Fruit fly (Drosophila melanogaster) whole organism, embryonic: ENCODE data around the gene pix.

ENCODE experiments used
- Abd-B ChIP-seq: fragments of 200-800 bp; sonication (Bioruptor generic); optimal IDR thresholded peaks from 2 replicates; lab custom pipeline; 2018; ENCODE audit warnings: missing biosample characterization, mild to moderate bottlenecking, missing genetic modification characterization, moderate library complexity
- BtbVII ChIP-seq: fragments of 200-800 bp; sonication (Bioruptor generic); optimal IDR thresholded peaks from 3 replicates; lab custom pipeline; 2017; ENCODE audit warnings: missing biosample characterization, mild to moderate bottlenecking, missing genetic modification characterization
- CG10147 ChIP-seq: fragments of 200-800 bp; sonication (Bioruptor generic); optimal IDR thresholded peaks from 2 replicates; lab custom pipeline; 2019; ENCODE audit warnings: missing biosample characterization, mild to moderate bottlenecking, missing genetic modification characterization, moderate library complexity
- CG10209 ChIP-seq: fragments of 200-800 bp; sonication (Bioruptor generic); optimal IDR thresholded peaks from 3 replicates; lab custom pipeline; 2017; ENCODE audit warnings: missing biosample characterization, mild to moderate bottlenecking, missing genetic modification characterization, missing genetic modification reagents
- CG10654 ChIP-seq: fragments of 200-800 bp; sonication (Bioruptor generic); optimal IDR thresholded peaks from 2 replicates; lab custom pipeline; 2016; ENCODE audit warnings: missing biosample characterization, missing genetic modification characterization
- CG11398 ChIP-seq: fragments of 200-800 bp; sonication (Bioruptor generic); optimal IDR thresholded peaks from 2 replicates; lab custom pipeline; 2016; ENCODE audit warnings: missing biosample characterization, missing genetic modification characterization
- CG11456 ChIP-seq: fragments of 200-800 bp; sonication (Bioruptor generic); IDR thresholded peaks from 3 replicates; pipeline ENCODE4 v1.3.6; 2022; ENCODE audit warnings: missing biosample characterization, missing genetic modification characterization
- CG11504 ChIP-seq: fragments of 200-800 bp; sonication (Bioruptor generic); optimal IDR thresholded peaks from 3 replicates; lab custom pipeline; 2019; ENCODE audit warnings: missing biosample characterization, mild to moderate bottlenecking, missing genetic modification characterization, moderate library complexity
- CG14014 ChIP-seq: fragments of 200-800 bp; sonication (Bioruptor generic); IDR thresholded peaks from 2 replicates; pipeline ENCODE4 v1.3.6; 2022; ENCODE audit warnings: missing biosample characterization, missing genetic modification characterization
- CG15269 ChIP-seq: fragments of 200-800 bp; sonication (Bioruptor generic); optimal IDR thresholded peaks from 2 replicates; lab custom pipeline; 2018; ENCODE audit warnings: missing biosample characterization, mild to moderate bottlenecking, missing genetic modification characterization, moderate library complexity
- CG15601 ChIP-seq: fragments of 200-800 bp; sonication (Bioruptor generic); optimal IDR thresholded peaks from 3 replicates; lab custom pipeline; 2019; ENCODE audit warnings: missing biosample characterization, mild to moderate bottlenecking, missing genetic modification characterization, moderate library complexity
- CG1647 ChIP-seq: fragments of 200-800 bp; sonication (Bioruptor generic); optimal IDR thresholded peaks from 3 replicates; lab custom pipeline; 2016; ENCODE audit warnings: missing biosample characterization, missing genetic modification characterization
- CG16779 ChIP-seq: fragments of 200-800 bp; sonication (Bioruptor generic); IDR thresholded peaks from 2 replicates; pipeline ENCODE4 v1.3.6; 2022; ENCODE audit warnings: missing biosample characterization, missing genetic modification characterization
- CG2712 ChIP-seq: fragments of 200-800 bp; optimal IDR thresholded peaks from 3 replicates; lab custom pipeline; 2019; ENCODE audit warnings: missing biosample characterization, mild to moderate bottlenecking, missing genetic modification characterization, moderate library complexity
- CG3281 ChIP-seq: fragments of 200-800 bp; sonication (Bioruptor generic); optimal IDR thresholded peaks from 3 replicates; lab custom pipeline; 2017; ENCODE audit warnings: missing biosample characterization, mild to moderate bottlenecking, missing genetic modification characterization
- CG4404 ChIP-seq: fragments of 200-800 bp; sonication (Bioruptor generic); IDR thresholded peaks from 2 replicates; pipeline ENCODE4 v1.3.6; 2022; ENCODE audit warnings: missing biosample characterization, missing genetic modification characterization
- CG4424 ChIP-seq: fragments of 200-800 bp; sonication (Bioruptor generic); optimal IDR thresholded peaks from 3 replicates; lab custom pipeline; 2016; ENCODE audit warnings: missing biosample characterization, missing genetic modification characterization
- CG6813 ChIP-seq: fragments of 200-800 bp; sonication (Bioruptor generic); optimal IDR thresholded peaks from 2 replicates; lab custom pipeline; 2017; ENCODE audit warnings: missing biosample characterization, missing genetic modification characterization, mild to moderate bottlenecking, moderate library complexity, missing genetic modification reagents
- CG7963 ChIP-seq: fragments of 200-800 bp; sonication (Bioruptor generic); IDR thresholded peaks from 3 replicates; pipeline ENCODE4 v1.3.6; 2022; ENCODE audit warnings: missing biosample characterization, missing genetic modification characterization; ENCODE audit not compliant: partially characterized antibody
- CG9932 ChIP-seq: fragments of 200-800 bp; sonication (Bioruptor generic); IDR thresholded peaks from 2 replicates; pipeline ENCODE4 v1.3.6; 2022; ENCODE audit warnings: missing biosample characterization, missing genetic modification characterization
- HLH54F ChIP-seq: fragments of 200-800 bp; sonication (Bioruptor generic); optimal IDR thresholded peaks from 3 replicates; lab custom pipeline; 2016; ENCODE audit warnings: missing biosample characterization, missing genetic modification characterization
- HLHmδ ChIP-seq: fragments of 200-800 bp; sonication (Bioruptor generic); optimal IDR thresholded peaks from 2 replicates; lab custom pipeline; 2018; ENCODE audit warnings: missing biosample characterization, mild to moderate bottlenecking, missing genetic modification characterization, moderate library complexity
- Hsf ChIP-seq: fragments of 200-800 bp; sonication (Bioruptor generic); optimal IDR thresholded peaks from 3 replicates; lab custom pipeline; 2016; ENCODE audit warnings: missing biosample characterization, missing genetic modification characterization
- Lpt ChIP-seq: fragments of >200 bp; optimal IDR thresholded peaks from 2 replicates; lab custom pipeline; 2018; ENCODE audit warnings: missing biosample characterization, missing genetic modification characterization
- Mes4 ChIP-seq: fragments of 200-800 bp; sonication (Bioruptor generic); optimal IDR thresholded peaks from 2 replicates; lab custom pipeline; 2016; ENCODE audit warnings: missing biosample characterization, missing genetic modification characterization
- Neu2 ChIP-seq: fragments of 200-800 bp; sonication (Bioruptor generic); optimal IDR thresholded peaks from 3 replicates; lab custom pipeline; 2016; ENCODE audit warnings: missing biosample characterization, missing genetic modification characterization, borderline replicate concordance
- Opbp ChIP-seq: fragments of 200-800 bp; sonication (Bioruptor generic); IDR thresholded peaks from 3 replicates; pipeline ENCODE4 v1.3.6; 2022; ENCODE audit warnings: missing biosample characterization, missing genetic modification characterization; ENCODE audit not compliant: partially characterized antibody
- Rx ChIP-seq: fragments of 200-800 bp; sonication (Bioruptor generic); IDR thresholded peaks from 2 replicates; pipeline ENCODE4 v1.3.6; 2022; ENCODE audit warnings: missing biosample characterization, missing genetic modification characterization
- Scr ChIP-seq: fragments of 200-800 bp; sonication (Bioruptor generic); IDR thresholded peaks from 2 replicates; pipeline ENCODE4 v1.3.6; 2022; ENCODE audit warnings: missing biosample characterization, missing genetic modification characterization; ENCODE audit not compliant: partially characterized antibody
- Ssrp ChIP-seq: fragments of 200-800 bp; sonication (Bioruptor generic); optimal IDR thresholded peaks from 2 replicates; lab custom pipeline; 2018; ENCODE audit warnings: missing biosample characterization, mild to moderate bottlenecking, missing genetic modification characterization, moderate library complexity
- Trl ChIP-seq, 3 experiments: fragments of >200 bp in 2 of 3; fragments of 200-800 bp in 1 of 3; sonication (Bioruptor generic) in 1 of 3; optimal IDR thresholded peaks; 2 replicates in 1 of 3; 3 replicates in 2 of 3; lab custom pipeline; 2016 to 2017; ENCODE audit warnings: missing biosample characterization in 1 of 3, missing genetic modification characterization in 1 of 3
- br ChIP-seq: fragments of >200 bp; optimal IDR thresholded peaks from 2 replicates; lab custom pipeline; 2017
- cg ChIP-seq: fragments of 200-800 bp; sonication (Bioruptor generic); optimal IDR thresholded peaks from 3 replicates; lab custom pipeline; 2019; ENCODE audit warnings: missing biosample characterization, mild to moderate bottlenecking, missing genetic modification characterization, moderate library complexity
- chif ChIP-seq, 2 experiments: fragments of 200-800 bp; sonication (Bioruptor generic); optimal IDR thresholded peaks; 3 replicates each; lab custom pipeline; 2016; ENCODE audit warnings: missing biosample characterization in 2 of 2, missing genetic modification characterization in 2 of 2
- gcm2 ChIP-seq: fragments of 200-800 bp; sonication (Bioruptor generic); optimal IDR thresholded peaks from 2 replicates; lab custom pipeline; 2016; ENCODE audit warnings: missing biosample characterization, missing genetic modification characterization
- grn ChIP-seq: fragments of 200-800 bp; sonication (Bioruptor generic); optimal IDR thresholded peaks from 3 replicates; lab custom pipeline; 2017; ENCODE audit warnings: missing biosample characterization, missing genetic modification characterization
- hth ChIP-seq: fragments of >200 bp; optimal IDR thresholded peaks from 2 replicates; lab custom pipeline; 2017; ENCODE audit warnings: inconsistent platforms
- ind ChIP-seq: fragments of 200-800 bp; sonication (Bioruptor generic); optimal IDR thresholded peaks from 3 replicates; lab custom pipeline; 2016; ENCODE audit warnings: missing biosample characterization, missing genetic modification characterization
- kni ChIP-seq: fragments of 200-800 bp; sonication (Bioruptor generic); optimal IDR thresholded peaks from 3 replicates; lab custom pipeline; 2017; ENCODE audit warnings: mild to moderate bottlenecking, missing biosample characterization, missing genetic modification reagents, missing genetic modification characterization
- knrl ChIP-seq: fragments of 200-800 bp; sonication (Bioruptor generic); IDR thresholded peaks from 3 replicates; pipeline ENCODE4 v1.3.6; 2022; ENCODE audit warnings: missing biosample characterization, missing genetic modification characterization; ENCODE audit not compliant: partially characterized antibody
- nerfin-2 ChIP-seq: fragments of 200-800 bp; sonication (Bioruptor generic); IDR thresholded peaks from 2 replicates; pipeline ENCODE4 v1.3.6; 2022; ENCODE audit warnings: missing biosample characterization, missing genetic modification characterization; ENCODE audit not compliant: partially characterized antibody
- pita ChIP-seq: fragments of 200-800 bp; sonication (Bioruptor generic); optimal IDR thresholded peaks from 2 replicates; lab custom pipeline; 2017; ENCODE audit warnings: missing biosample characterization, mild to moderate bottlenecking, missing genetic modification characterization
- pum ChIP-seq: fragments of 200-800 bp; sonication (Bioruptor generic); optimal IDR thresholded peaks from 2 replicates; lab custom pipeline; 2016; ENCODE audit warnings: missing biosample characterization, missing genetic modification characterization
- sc ChIP-seq, 3 experiments: fragments of >200 bp in 2 of 3; fragments of 200-800 bp in 1 of 3; sonication (Bioruptor generic) in 1 of 3; optimal IDR thresholded peaks; 2 replicates in 2 of 3; 3 replicates in 1 of 3; lab custom pipeline; 2017; ENCODE audit warnings: mild to moderate bottlenecking in 1 of 3, missing biosample characterization in 1 of 3, missing genetic modification characterization in 1 of 3, missing genetic modification reagents in 1 of 3
- tgo ChIP-seq: fragments of 200-800 bp; sonication (Bioruptor generic); IDR thresholded peaks from 3 replicates; pipeline ENCODE4 v1.3.6; 2022; ENCODE audit warnings: missing biosample characterization, missing genetic modification characterization
- tio ChIP-seq: fragments of 200-800 bp; sonication (Bioruptor generic); optimal IDR thresholded peaks from 2 replicates; lab custom pipeline; 2017; ENCODE audit warnings: missing biosample characterization, missing genetic modification characterization, inconsistent platforms
- usp ChIP-seq: fragments of >200 bp; optimal IDR thresholded peaks from 2 replicates; lab custom pipeline; 2017; ENCODE audit warnings: missing biosample characterization, missing genetic modification characterization
- vfl ChIP-seq: fragments of 200-800 bp; sonication (Bioruptor generic); optimal IDR thresholded peaks from 2 replicates; lab custom pipeline; 2016; ENCODE audit warnings: missing biosample characterization, missing genetic modification characterization
- vvl ChIP-seq: fragments of 200-800 bp; sonication (Bioruptor generic); IDR thresholded peaks from 2 replicates; pipeline ENCODE4 v1.3.6; 2022; ENCODE audit warnings: missing biosample characterization, missing genetic modification characterization
- yki ChIP-seq: fragments of >200 bp; optimal IDR thresholded peaks from 3 replicates; lab custom pipeline; 2018
- zfh2 ChIP-seq: fragments of 200-800 bp; sonication (Bioruptor generic); optimal IDR thresholded peaks from 2 replicates; lab custom pipeline; 2016; ENCODE audit warnings: missing biosample characterization, missing genetic modification characterization

Gene pix

dm6 chr3L:8950955-8951354 lies 23.6 kb downstream of the pix start (continued):
- TF ChIP-seq zfh2 (GFP tag; lab: Kevin White, UChicago) (no peak), knrl (no peak), kni (GFP tag; lab: Kevin White, UChicago) (no peak), Opbp (GFP tag; lab: Robert Waterston, UW) (no peak), CG15269 (tag; lab: Kevin White, UChicago) (peak; percentile 70), CG3281 (GFP tag; lab: Kevin White, UChicago) (peak; percentile 57), CG15601 (peak; percentile 53), sc (optimal IDR thresholded peaks at IDR 0.05; lab: Kevin White, UChicago) (no peak), sc (GFP tag; optimal IDR thresholded peaks at IDR 0.05; lab: Kevin White, UChicago) (no peak), CG4424 (peak; percentile 36), vfl (GFP tag; lab: Kevin White, UChicago) (no peak), tio (peak; percentile 43), CG7963 (no peak), Neu2 (GFP tag; lab: Kevin White, UChicago) (no peak), HLHmδ (no peak), vvl (GFP tag; lab: Robert Waterston, UW) (0 out of 2 replicates have a peak, but pooled peaks have one; percentile 52), pum (GFP tag; lab: Kevin White, UChicago) (no peak), BtbVII (GFP tag; lab: Kevin White, UChicago) (peak; percentile 12), tgo (GFP tag; lab: Robert Waterston, UW) (peak; percentile 38; the same call in 1 of the 3 replicates), cg (no peak), CG6813 (GFP tag; lab: Kevin White, UChicago) (no peak), CG9932 (GFP tag; lab: Robert Waterston, UW) (no peak), Trl (optimal IDR thresholded peaks at IDR 0.05; lab: Kevin White, UChicago) (no peak), Trl (GFP tag; optimal IDR thresholded peaks at IDR 0.05; lab: Kevin White, UChicago) (no peak), CG4404 (GFP tag; lab: Robert Waterston, UW) (no peak), CG2712 (peak; percentile 76), Rx (GFP tag; lab: Robert Waterston, UW) (no peak), nerfin-2 (no peak), CG10654 (GFP tag; lab: Kevin White, UChicago) (no peak), CG10147 (GFP tag; lab: Kevin White, UChicago) (no peak), CG10209 (GFP tag; lab: Kevin White, UChicago) (peak; percentile 59), CG1647 (GFP tag; lab: Kevin White, UChicago) (no peak), br (no peak), gcm2 (no peak), grn (no peak), CG11504 (tag; lab: Kevin White, UChicago) (peak; percentile 81), Abd-B (GFP tag; lab: Kevin White, UChicago) (peak; percentile 19), pita (GFP tag; lab: Kevin White, UChicago) (no peak), Lpt (GFP tag; lab: Kevin White, UChicago) (no peak), CG16779 (GFP tag; lab: Robert Waterston, UW) (no peak), usp (GFP tag; lab: Kevin White, UChicago) (no peak), CG11398 (GFP tag; lab: Kevin White, UChicago) (no peak), Scr (GFP tag; lab: Robert Waterston, UW) (no peak), CG11456 (no peak), chif (GFP tag; optimal IDR thresholded peaks at IDR 0.05; lab: Kevin White, UChicago) (no peak), hth (lab: Kevin White, UChicago) (no peak), yki (no peak), CG14014 (GFP tag; lab: Robert Waterston, UW) (0 out of 2 replicates have a peak, but pooled peaks have one; percentile 26), ind (peak; percentile 57), Hsf (GFP tag; lab: Kevin White, UChicago) (no peak), Mes4 (GFP tag; lab: Kevin White, UChicago) (no peak), Ssrp (peak; percentile 67), HLH54F (GFP tag; lab: Kevin White, UChicago) (no peak)
